Worm (Caenorhabditis elegans): ENCODE measurements around the gene ugt-63.

The ugt-63 gene

DNA sequence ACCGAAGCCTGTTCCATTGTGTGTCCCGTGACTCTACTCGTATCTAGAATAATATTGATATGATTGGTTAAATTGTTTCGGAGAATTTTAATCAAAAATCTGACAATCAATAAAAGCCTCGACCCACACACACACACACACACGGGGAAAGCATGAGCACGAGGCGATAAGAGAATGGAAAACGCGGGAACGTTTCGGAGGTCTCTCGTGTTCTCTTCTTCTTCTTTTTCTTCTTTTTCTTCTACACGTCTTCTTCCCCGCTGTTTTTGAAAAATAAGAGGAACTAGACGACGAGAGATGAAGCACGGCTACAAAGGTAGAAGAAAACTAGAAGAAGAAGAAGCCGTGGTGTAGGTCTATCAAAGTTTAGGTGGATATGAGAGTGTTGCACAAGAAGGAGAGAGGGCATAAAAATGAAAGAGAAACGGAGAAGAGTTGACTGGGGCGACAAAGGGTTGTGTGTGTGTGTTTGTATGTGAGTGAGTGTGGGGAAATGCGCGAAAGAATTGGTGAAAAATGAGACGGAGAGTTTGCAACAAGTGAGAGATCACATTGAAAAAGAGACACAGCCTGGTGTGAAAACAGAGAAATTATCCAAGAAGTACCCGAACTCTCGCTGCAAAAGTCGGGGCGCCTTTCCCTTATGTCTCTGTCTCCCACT lies 45.7 kb downstream of the ugt-63 start, which contains the start of gene mlk-1 (continued):
- TF ChIP-seq nhr-77 (tag; optimal IDR thresholded peaks at IDR 0.05), result no peak
- no peak for TF ChIP-seq sma-3 (GFP tag; optimal IDR thresholded peaks at IDR 0.05)
- TF ChIP-seq nhr-25 (tag; optimal IDR thresholded peaks at IDR 0.05), result peak; percentile 70
- TF ChIP-seq nhr-23 (tag; optimal IDR thresholded peaks at IDR 0.05), result no peak
- TF ChIP-seq lin-39 (tag; optimal IDR thresholded peaks at IDR 0.05), result no peak
- no peak for TF ChIP-seq aly-2 (tag; optimal IDR thresholded peaks at IDR 0.05)
- TF ChIP-seq crh-2 (tag; optimal IDR thresholded peaks at IDR 0.05), result peak; percentile 44
- no peak for TF ChIP-seq ceh-16 (tag; optimal IDR thresholded peaks at IDR 0.05)
- TF ChIP-seq nhr-11 (tag; optimal IDR thresholded peaks at IDR 0.05), result no peak
- peak; percentile 46 for TF ChIP-seq nhr-21 (tag; optimal IDR thresholded peaks at IDR 0.05)
- no peak for TF ChIP-seq ztf-11 (tag; optimal IDR thresholded peaks at IDR 0.05)
- TF ChIP-seq nhr-12 (tag; optimal IDR thresholded peaks at IDR 0.05), result no peak
- no peak for TF ChIP-seq sem-4 (tag; optimal IDR thresholded peaks at IDR 0.05)
- peak; percentile 77 for TF ChIP-seq blmp-1 (tag; optimal IDR thresholded peaks at IDR 0.05; ENCODE audit: insufficient read depth)
- no peak for TF ChIP-seq peb-1 (tag; optimal IDR thresholded peaks at IDR 0.05)
- no peak for TF ChIP-seq dmd-4 (tag; optimal IDR thresholded peaks at IDR 0.05)
- TF ChIP-seq unc-39 (tag; optimal IDR thresholded peaks at IDR 0.05), result no peak
- no peak for TF ChIP-seq skn-1 (tag; optimal IDR thresholded peaks at IDR 0.05)
- TF ChIP-seq mdl-1 (tag; optimal IDR thresholded peaks at IDR 0.05), result peak; percentile 4 to 62
- TF ChIP-seq ztf-1 (GFP tag; conservative IDR thresholded peaks at IDR 0.05), result no peak
- TF ChIP-seq egl-27 (tag; optimal IDR thresholded peaks at IDR 0.05), result no peak
